Worm (Caenorhabditis elegans) whole organism, L4 larva: ENCODE data around the gene K02E2.7.

Experiments
- Y105C5A.15 ChIP-seq: fragments of 200-800 bp; sonication (Bioruptor generic); IDR thresholded peaks from 2 replicates; pipeline ENCODE4 v1.3.6; 2022; ENCODE audit warnings: missing genetic modification characterization, missing compliant biosample characterization
- ces-1 ChIP-seq: fragments of 150-350 bp; sonication (generic microtip); optimal IDR thresholded peaks from 4 replicates; lab custom pipeline; 2014; ENCODE audit warnings: missing biosample characterization, missing genetic modification reagents, missing genetic modification characterization
- fos-1 ChIP-seq: fragments of 150-350 bp; optimal IDR thresholded peaks from 2 replicates; lab custom pipeline; 2014; ENCODE audit warnings: missing biosample characterization, missing genetic modification characterization
- jun-1 ChIP-seq: fragments of 150-350 bp; optimal IDR thresholded peaks from 2 replicates; lab custom pipeline; 2014; ENCODE audit warnings: missing biosample characterization, missing genetic modification reagents, missing genetic modification characterization
- lin-1 ChIP-seq: fragments of 200-800 bp; sonication (Bioruptor generic); IDR thresholded peaks from 2 replicates; pipeline ENCODE4 v1.3.6; 2022; ENCODE audit warnings: missing genetic modification reagents, missing genetic modification characterization, missing compliant biosample characterization
- lin-39 ChIP-seq: fragments of 150-350 bp; optimal IDR thresholded peaks from 2 replicates; lab custom pipeline; 2014; ENCODE audit warnings: missing biosample characterization, missing genetic modification reagents, missing genetic modification characterization
- nhr-237 ChIP-seq: sonication (generic microtip); optimal IDR thresholded peaks from 2 replicates; lab custom pipeline; 2017; ENCODE audit warnings: missing biosample characterization, missing genetic modification characterization
- pha-4 ChIP-seq, 2 experiments: fragments of 150-350 bp in 1 of 2; fragments of 200-800 bp in 1 of 2; sonication (Bioruptor generic) in 1 of 2; IDR thresholded peaks in 1 of 2; optimal IDR thresholded peaks in 1 of 2; 2 replicates each; pipeline versions ENCODE4 v1.3.6 to Lab custom; 2014 to 2022; ENCODE audit warnings: missing genetic modification characterization in 2 of 2, missing genetic modification reagents in 2 of 2, missing biosample characterization in 1 of 2, missing compliant biosample characterization in 1 of 2
- skn-1 ChIP-seq: fragments of 150-350 bp; optimal IDR thresholded peaks from 2 replicates; lab custom pipeline; 2014; ENCODE audit warnings: missing biosample characterization, missing genetic modification characterization

ce11 chrV:20413936-20414335 lies 27.1 kb upstream of the K02E2.7 start:
- no peak for TF ChIP-seq nhr-237 (tag; lab: Kevin White, UChicago)
- no peak for TF ChIP-seq skn-1 (tag; lab: Kevin White, UChicago)
- no peak for TF ChIP-seq pha-4 (GFP tag; IDR thresholded peaks at IDR 0.05; lab: Robert Waterston, UW)
- TF ChIP-seq pha-4 (tag; optimal IDR thresholded peaks at IDR 0.05; lab: Kevin White, UChicago), result no peak
- no peak for TF ChIP-seq lin-1 (GFP tag; lab: Robert Waterston, UW)
- TF ChIP-seq Y105C5A.15, result no peak
- TF ChIP-seq jun-1 (tag; lab: Kevin White, UChicago), result no peak
- no peak for TF ChIP-seq fos-1 (tag; lab: Kevin White, UChicago)
- no peak for TF ChIP-seq lin-39 (tag; lab: Kevin White, UChicago)
- no peak for TF ChIP-seq ces-1 (GFP tag; lab: Kevin White, UChicago)
